Fruit fly (Drosophila melanogaster) whole organism, prepupa: Measurements from ENCODE around the gene Grik.

Experiments
- Blimp-1 ChIP-seq: fragments of 200-800 bp; sonication (Bioruptor generic); optimal IDR thresholded peaks from 3 replicates; lab custom pipeline; 2017; ENCODE audit warnings: missing biosample characterization, missing genetic modification characterization, mild to moderate bottlenecking, moderate library complexity, missing genetic modification reagents
- CG10669 ChIP-seq: fragments of 200-800 bp; sonication (Bioruptor generic); optimal IDR thresholded peaks from 3 replicates; lab custom pipeline; 2018; ENCODE audit warnings: missing biosample characterization, mild to moderate bottlenecking, missing genetic modification characterization, moderate library complexity
- CG11762 ChIP-seq: fragments of 200-800 bp; sonication (Bioruptor generic); optimal IDR thresholded peaks from 3 replicates; lab custom pipeline; 2016; ENCODE audit warnings: missing biosample characterization, missing genetic modification characterization; ENCODE audit not compliant: insufficient read depth
- CG1621 ChIP-seq: fragments of 200-800 bp; sonication (Bioruptor generic); optimal IDR thresholded peaks from 3 replicates; lab custom pipeline; 2018; ENCODE audit warnings: missing biosample characterization, mild to moderate bottlenecking, missing genetic modification characterization
- CG3032 ChIP-seq: fragments of 200-800 bp; optimal IDR thresholded peaks from 2 replicates; lab custom pipeline; 2019; ENCODE audit warnings: missing biosample characterization, mild to moderate bottlenecking, missing genetic modification characterization, moderate library complexity
- CG32006 ChIP-seq: fragments of 200-800 bp; sonication (Bioruptor generic); optimal IDR thresholded peaks from 3 replicates; lab custom pipeline; 2017; ENCODE audit warnings: missing biosample characterization, mild to moderate bottlenecking, missing genetic modification characterization
- CG3919 ChIP-seq: fragments of 200-800 bp; sonication (Bioruptor generic); optimal IDR thresholded peaks from 3 replicates; lab custom pipeline; 2016; ENCODE audit warnings: missing biosample characterization, missing genetic modification characterization
- CG6792 ChIP-seq: fragments of 200-800 bp; sonication (Bioruptor generic); optimal IDR thresholded peaks from 3 replicates; lab custom pipeline; 2016; ENCODE audit warnings: missing biosample characterization, missing genetic modification characterization
- CG8319 ChIP-seq: fragments of 200-800 bp; sonication (Bioruptor generic); optimal IDR thresholded peaks from 3 replicates; lab custom pipeline; 2016; ENCODE audit warnings: missing biosample characterization, missing genetic modification characterization
- CG8632 ChIP-seq: fragments of 200-800 bp; sonication (Bioruptor generic); optimal IDR thresholded peaks from 3 replicates; lab custom pipeline; 2016; ENCODE audit warnings: missing biosample characterization, missing genetic modification characterization
- CG9139 ChIP-seq: fragments of 200-800 bp; sonication (Bioruptor generic); optimal IDR thresholded peaks from 3 replicates; lab custom pipeline; 2017; ENCODE audit warnings: missing biosample characterization, mild to moderate bottlenecking, missing genetic modification characterization
- Eip78C ChIP-seq: fragments of 200-800 bp; sonication (Bioruptor generic); peaks from one replicate; lab custom pipeline; 2016; ENCODE audit warnings: missing biosample characterization, missing genetic modification characterization
- Eip93F ChIP-seq: fragments of 200-800 bp; sonication (Bioruptor generic); optimal IDR thresholded peaks from 2 replicates; lab custom pipeline; 2016; ENCODE audit warnings: missing biosample characterization, mild to moderate bottlenecking, missing genetic modification characterization
- Ets96B ChIP-seq: fragments of 200-800 bp; optimal IDR thresholded peaks from 2 replicates; lab custom pipeline; 2019; ENCODE audit warnings: missing biosample characterization, mild to moderate bottlenecking, missing genetic modification characterization, moderate library complexity
- Gug ChIP-seq: fragments of 200-800 bp; sonication (Bioruptor generic); IDR thresholded peaks from 2 replicates; pipeline ENCODE4 v1.3.6; 2022; ENCODE audit warnings: missing biosample characterization, missing genetic modification characterization
- Hr4 ChIP-seq: fragments of 200-800 bp; sonication (Bioruptor generic); optimal IDR thresholded peaks from 3 replicates; lab custom pipeline; 2016; ENCODE audit warnings: missing biosample characterization, missing genetic modification characterization
- Lpt ChIP-seq: fragments of 200-800 bp; sonication (Bioruptor generic); optimal IDR thresholded peaks from 3 replicates; lab custom pipeline; 2016; ENCODE audit warnings: missing biosample characterization, missing genetic modification characterization
- Met ChIP-seq: fragments of 200-800 bp; sonication (Bioruptor generic); optimal IDR thresholded peaks from 3 replicates; lab custom pipeline; 2016; ENCODE audit warnings: missing biosample characterization, missing genetic modification characterization
- Sox102F ChIP-seq: fragments of 200-800 bp; sonication (Bioruptor generic); optimal IDR thresholded peaks from 2 replicates; lab custom pipeline; 2016; ENCODE audit warnings: missing biosample characterization, mild to moderate bottlenecking, missing genetic modification characterization
- achi ChIP-seq: fragments of 200-800 bp; sonication (Bioruptor generic); optimal IDR thresholded peaks from 3 replicates; lab custom pipeline; 2016; ENCODE audit warnings: missing biosample characterization, missing genetic modification characterization
- cyc ChIP-seq: fragments of 200-800 bp; sonication (Bioruptor generic); optimal IDR thresholded peaks from 3 replicates; lab custom pipeline; 2016; ENCODE audit warnings: missing biosample characterization, missing genetic modification characterization
- dac ChIP-seq: fragments of 200-800 bp; sonication (Bioruptor generic); optimal IDR thresholded peaks from 2 replicates; lab custom pipeline; 2017; ENCODE audit warnings: missing biosample characterization, mild to moderate bottlenecking, missing genetic modification characterization
- fd85E ChIP-seq: fragments of 200-800 bp; sonication (Bioruptor generic); optimal IDR thresholded peaks from 3 replicates; lab custom pipeline; 2016; ENCODE audit warnings: missing biosample characterization, missing genetic modification characterization
- fkh ChIP-seq: fragments of 200-800 bp; sonication (Bioruptor generic); optimal IDR thresholded peaks from 3 replicates; lab custom pipeline; 2017; ENCODE audit warnings: missing biosample characterization, mild to moderate bottlenecking, missing genetic modification characterization, moderate library complexity
- lz ChIP-seq: fragments of 200-800 bp; sonication (Bioruptor generic); optimal IDR thresholded peaks from 3 replicates; lab custom pipeline; 2016; ENCODE audit warnings: missing biosample characterization, missing genetic modification characterization
- salr ChIP-seq, 2 experiments: fragments of 200-800 bp; sonication (Bioruptor generic); optimal IDR thresholded peaks; 3 replicates each; lab custom pipeline; 2016 to 2018; ENCODE audit warnings: missing biosample characterization in 2 of 2, missing genetic modification characterization in 2 of 2, mild to moderate bottlenecking in 1 of 2
- spab ChIP-seq: fragments of 200-800 bp; sonication (Bioruptor generic); optimal IDR thresholded peaks from 2 replicates; lab custom pipeline; 2017; ENCODE audit warnings: missing biosample characterization, mild to moderate bottlenecking, missing genetic modification characterization, missing genetic modification reagents
- ss ChIP-seq, 2 experiments: fragments of 200-800 bp; sonication (Bioruptor generic); optimal IDR thresholded peaks; 2 replicates in 1 of 2; 3 replicates in 1 of 2; lab custom pipeline; 2017 to 2018; ENCODE audit warnings: mild to moderate bottlenecking in 2 of 2, missing biosample characterization in 2 of 2, missing genetic modification characterization in 2 of 2, moderate library complexity in 1 of 2
- svp ChIP-seq: fragments of 200-800 bp; sonication (Bioruptor generic); peaks from one replicate; lab custom pipeline; 2016; ENCODE audit warnings: missing biosample characterization, missing genetic modification characterization
- vri ChIP-seq: fragments of 200-800 bp; sonication (Bioruptor generic); optimal IDR thresholded peaks from 3 replicates; lab custom pipeline; 2016; ENCODE audit warnings: missing biosample characterization, mild to moderate bottlenecking, missing genetic modification characterization

The Grik gene

DNA sequence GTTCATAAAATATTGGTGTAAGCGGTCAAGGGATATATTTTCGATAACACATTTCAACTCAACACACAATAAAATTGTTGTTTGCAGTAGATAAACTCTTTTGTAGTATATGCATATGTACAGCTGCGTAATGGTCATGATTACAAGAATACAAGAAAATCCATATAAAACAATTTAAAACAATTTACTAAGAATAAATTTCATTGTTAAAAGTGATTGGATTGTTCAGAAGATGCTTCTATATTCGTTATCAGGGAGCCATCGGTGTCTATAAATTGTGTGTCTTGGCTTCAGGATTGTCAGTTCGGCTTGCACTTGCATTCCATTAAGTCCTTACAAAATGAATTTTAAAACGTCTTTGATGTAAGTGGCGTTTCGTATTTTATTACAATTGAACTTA is 28.1 kb upstream of the Grik start, which contains the start of gene TotB:
TotB (plus strand) TSS at position 301 of the 400 bp plus-strand sequence.
- TF ChIP-seq svp (peak; percentile 53), fd85E (GFP tag; lab: Kevin White, UChicago) (no peak), CG3919 (no peak), CG1621 (tag; lab: Kevin White, UChicago) (no peak), Hr4 (GFP tag; lab: Kevin White, UChicago) (no peak)

DNA sequence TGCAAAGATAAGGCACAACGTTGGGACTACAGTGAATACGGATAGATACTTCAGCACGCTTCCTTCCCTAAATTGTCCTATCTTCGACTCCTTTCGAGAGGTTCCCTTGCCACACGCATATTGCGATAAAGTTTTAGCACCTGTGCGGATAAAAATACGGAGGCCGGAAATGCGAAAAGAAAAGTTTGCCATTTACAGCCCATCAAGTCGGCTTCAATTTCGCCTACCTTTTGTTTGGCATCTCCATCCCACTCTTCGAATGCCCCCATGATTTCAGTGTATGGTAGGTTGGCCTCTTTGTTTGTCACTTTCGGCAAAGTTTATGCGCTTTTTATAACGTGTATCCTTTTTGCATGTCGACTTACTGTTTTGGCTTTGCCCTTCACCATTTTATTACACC is 25.1 kb upstream of the Grik start:
- TF ChIP-seq Blimp-1 (GFP tag; lab: Kevin White, UChicago) (no peak), CG11762 (no peak)

DNA sequence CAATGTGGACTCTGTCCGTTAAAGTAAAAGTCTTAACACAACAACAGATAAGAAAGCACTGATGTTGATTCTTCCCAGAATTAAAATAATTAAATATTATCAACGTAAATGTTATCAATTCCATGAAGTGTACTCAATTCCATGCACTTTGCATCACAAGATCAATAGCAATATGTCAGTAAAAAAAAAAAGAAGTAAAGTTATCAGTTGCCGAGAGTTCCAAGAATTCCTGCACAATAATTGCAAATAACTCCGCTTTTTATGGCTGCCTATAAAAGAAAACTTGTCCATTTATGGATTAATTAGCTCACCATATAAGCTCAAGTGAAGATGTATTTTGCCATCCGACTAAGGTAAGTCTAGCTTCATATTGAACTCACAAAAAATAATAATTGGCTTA is 24.3 kb upstream of the Grik start, which contains the start of gene TotZ:
TotZ (plus strand) TSS at position 301 of the 400 bp plus-strand sequence.
- TF ChIP-seq CG8319 = no peak
- peak; percentile 86 for TF ChIP-seq svp

DNA sequence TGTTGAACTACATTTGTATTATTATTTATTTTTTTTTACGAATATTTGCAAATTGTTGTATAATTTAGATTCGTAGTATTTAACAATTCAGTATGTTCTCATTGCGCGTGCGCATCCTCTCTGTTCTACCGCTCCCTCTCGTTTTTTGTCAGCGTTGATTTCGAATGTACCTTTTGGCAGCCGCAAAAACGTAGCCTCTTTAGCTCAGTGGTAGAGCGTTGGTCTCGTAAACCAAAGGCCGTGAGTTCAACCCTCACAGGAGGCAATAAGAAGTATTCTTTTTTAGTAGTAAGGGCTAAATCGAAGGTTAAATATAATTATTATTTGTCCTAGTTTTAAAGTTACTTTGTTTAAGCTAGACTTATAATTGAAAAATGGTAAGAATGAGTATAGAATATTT is 11.3 kb upstream of the Grik start:
- peak; percentile 49 for TF ChIP-seq Eip78C (GFP tag; lab: Kevin White, UChicago)
- no peak for TF ChIP-seq spab

DNA sequence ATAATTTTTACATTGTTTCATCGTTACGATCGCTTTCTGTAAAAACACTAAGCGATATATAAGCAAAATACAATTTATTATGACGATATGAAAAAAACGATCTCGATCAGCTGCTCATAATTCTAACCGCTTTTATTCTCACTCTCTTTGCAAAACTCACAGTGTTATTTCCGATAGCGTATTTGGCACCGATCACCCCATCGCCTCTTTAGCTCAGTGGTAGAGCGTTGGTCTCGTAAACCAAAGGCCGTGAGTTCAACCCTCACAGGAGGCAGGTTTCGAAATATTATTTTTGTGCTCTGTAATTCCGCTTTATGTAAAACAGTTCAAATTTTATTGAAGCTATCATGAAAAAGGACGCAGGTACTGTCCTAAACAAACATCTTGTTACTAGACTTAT is 10.8 kb upstream of the Grik start:
- TF ChIP-seq svp (peak; percentile 73), vri (GFP tag; lab: Kevin White, UChicago) (no peak), spab (no peak)

DNA sequence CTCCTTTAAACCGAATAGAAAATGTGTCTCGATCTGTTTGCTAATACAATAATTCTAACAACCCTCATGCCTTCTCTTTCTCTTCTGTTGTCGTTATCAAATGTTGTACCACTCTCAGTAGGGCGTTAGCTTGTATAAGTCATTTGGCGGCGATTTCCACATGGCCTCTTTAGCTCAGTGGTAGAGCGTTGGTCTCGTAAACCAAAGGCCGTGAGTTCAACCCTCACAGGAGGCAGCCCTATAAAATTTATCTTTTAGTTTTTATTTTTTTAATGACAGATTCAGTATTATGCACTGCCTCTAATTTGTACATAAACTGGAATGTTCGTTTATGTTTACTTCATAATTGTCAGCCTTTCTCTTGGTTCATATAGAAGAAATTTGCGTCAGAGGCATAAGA is 10.3 kb upstream of the Grik start:
- TF ChIP-seq dac = no peak
- peak; percentile 8 for TF ChIP-seq fkh (GFP tag; lab: Kevin White, UChicago)

DNA sequence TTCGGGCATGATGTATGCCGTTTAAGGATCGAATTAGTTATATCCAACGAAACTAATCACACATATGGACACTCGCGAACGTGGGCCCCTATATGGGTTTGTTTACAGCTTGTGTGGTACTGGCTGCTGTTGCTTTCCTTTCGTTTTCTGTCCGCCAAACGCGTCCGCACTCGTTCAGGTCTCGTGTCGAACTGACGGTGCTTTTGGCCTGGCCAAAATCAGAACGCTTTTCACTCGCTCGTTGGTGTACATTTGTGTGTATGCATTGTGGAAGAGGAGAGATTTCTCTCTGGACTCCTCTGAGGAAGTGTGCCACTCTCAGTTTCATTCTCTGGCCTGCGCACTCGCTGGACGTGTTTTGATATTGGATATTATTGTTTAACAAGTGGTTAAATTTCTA is 4.6 kb upstream of the Grik start, which contains the start of gene Ktl:
Ktl (minus strand) TSS at position 193 of the 400 bp plus-strand sequence.
- TF ChIP-seq CG3919 (no peak), Blimp-1 (GFP tag; lab: Kevin White, UChicago) (no peak), Lpt (GFP tag; lab: Kevin White, UChicago) (no peak), lz (GFP tag; lab: Kevin White, UChicago) (no peak), Gug (GFP tag; lab: Robert Waterston, UW) (no peak), CG9139 (GFP tag; lab: Kevin White, UChicago) (no peak), dac (no peak), svp (no peak), Sox102F (GFP tag; lab: Kevin White, UChicago) (no peak), ss (GFP tag; optimal IDR thresholded peaks at IDR 0.05; lab: Kevin White, UChicago) (no peak), Eip93F (GFP tag; lab: Kevin White, UChicago) (no peak), CG10669 (GFP tag; lab: Kevin White, UChicago) (no peak), Hr4 (GFP tag; lab: Kevin White, UChicago) (no peak), cyc (GFP tag; lab: Kevin White, UChicago) (no peak), spab (no peak), Ets96B (tag; lab: Kevin White, UChicago) (no peak)
- TF ChIP-seq, all 60 proteins: peak for 0

DNA sequence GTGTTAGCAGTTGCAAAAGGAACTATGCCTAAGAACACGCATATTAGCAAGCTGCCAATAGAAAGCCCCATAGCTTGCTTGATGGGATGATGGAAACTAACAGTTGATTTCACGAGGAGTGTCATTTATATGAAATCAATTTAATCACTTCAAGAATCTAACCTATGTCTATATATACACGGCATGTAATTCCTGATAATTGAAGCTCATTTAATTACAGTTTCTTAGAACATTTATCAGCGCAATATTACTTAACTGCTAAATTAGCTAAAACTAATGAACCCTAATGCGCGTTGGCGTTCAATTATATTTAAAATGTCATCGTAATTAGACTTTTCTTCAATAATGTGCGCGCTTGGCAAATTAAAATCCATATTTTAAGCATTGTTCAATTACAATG is 3.7 kb downstream of the Grik start, which contains the start of gene TotX:
TotX (minus strand) TSS at position 101 of the 400 bp plus-strand sequence.
- TF ChIP-seq achi (GFP tag; lab: Kevin White, UChicago) (no peak), vri (GFP tag; lab: Kevin White, UChicago) (no peak), CG9139 (GFP tag; lab: Kevin White, UChicago) (no peak), CG1621 (tag; lab: Kevin White, UChicago) (no peak), ss (GFP tag; optimal IDR thresholded peaks at IDR 0.05; lab: Kevin White, UChicago) (no peak), CG3032 (tag; lab: Kevin White, UChicago) (no peak), CG6792 (GFP tag; lab: Kevin White, UChicago) (no peak), CG8632 (GFP tag; lab: Kevin White, UChicago) (no peak), CG32006 (GFP tag; lab: Kevin White, UChicago) (no peak), Sox102F (GFP tag; lab: Kevin White, UChicago) (no peak), Gug (GFP tag; lab: Robert Waterston, UW) (no peak), Met (GFP tag; lab: Kevin White, UChicago) (no peak), salr (GFP tag; optimal IDR thresholded peaks at IDR 0.05; lab: Kevin White, UChicago) (no peak)
